Fruit fly (Drosophila melanogaster) whole organism, embryonic: ENCODE measurements around the gene CG43618.
A peak's percentile ranks its signal among the peaks of the same experiment; 100 is the strongest.

Experiments used
- Bgb ChIP-seq: fragments of 200-800 bp; sonication (Bioruptor generic); IDR thresholded peaks from 2 replicates; pipeline ENCODE4 v1.3.6; 2022; ENCODE audit warnings: missing biosample characterization, missing genetic modification characterization; ENCODE audit not compliant: partially characterized antibody
- CG10366 ChIP-seq: fragments of 200-800 bp; sonication (Bioruptor generic); IDR thresholded peaks from 2 replicates; pipeline ENCODE4 v1.3.6; 2022; ENCODE audit warnings: missing biosample characterization, missing genetic modification characterization
- CG11456 ChIP-seq: fragments of 200-800 bp; sonication (Bioruptor generic); IDR thresholded peaks from 3 replicates; pipeline ENCODE4 v1.3.6; 2022; ENCODE audit warnings: missing biosample characterization, missing genetic modification characterization
- CG12391 ChIP-seq: fragments of 200-800 bp; sonication (Bioruptor generic); optimal IDR thresholded peaks from 3 replicates; lab custom pipeline; 2018; ENCODE audit warnings: missing biosample characterization, mild to moderate bottlenecking, missing genetic modification characterization, moderate library complexity
- CG12942 ChIP-seq: fragments of 200-800 bp; sonication (Bioruptor generic); optimal IDR thresholded peaks from 3 replicates; lab custom pipeline; 2016; ENCODE audit warnings: missing biosample characterization, missing genetic modification characterization
- CG13424 ChIP-seq: fragments of 200-800 bp; sonication (Bioruptor generic); optimal IDR thresholded peaks from 2 replicates; lab custom pipeline; 2019; ENCODE audit warnings: missing biosample characterization, mild to moderate bottlenecking, missing genetic modification characterization, moderate library complexity
- CG15514 ChIP-seq: fragments of 200-800 bp; sonication (Bioruptor generic); optimal IDR thresholded peaks from 3 replicates; lab custom pipeline; 2017; ENCODE audit warnings: missing biosample characterization, missing genetic modification characterization, mild to moderate bottlenecking, moderate library complexity, missing genetic modification reagents
- CG1832 ChIP-seq: fragments of 200-800 bp; sonication (Bioruptor generic); optimal IDR thresholded peaks from 2 replicates; lab custom pipeline; 2017; ENCODE audit warnings: missing biosample characterization, mild to moderate bottlenecking, missing genetic modification characterization, inconsistent platforms
- CG18599 ChIP-seq: fragments of 200-800 bp; sonication (Bioruptor generic); optimal IDR thresholded peaks from 3 replicates; lab custom pipeline; 2017; ENCODE audit warnings: missing biosample characterization, missing genetic modification characterization, mild to moderate bottlenecking, moderate library complexity, missing genetic modification reagents
- CG2120 ChIP-seq: fragments of 200-800 bp; sonication (Bioruptor generic); optimal IDR thresholded peaks from 3 replicates; lab custom pipeline; 2016; ENCODE audit warnings: missing biosample characterization, missing genetic modification characterization
- CG30431 ChIP-seq: fragments of 200-800 bp; sonication (Bioruptor generic); optimal IDR thresholded peaks from 2 replicates; lab custom pipeline; 2017; ENCODE audit warnings: missing biosample characterization, missing genetic modification characterization
- CG32532 ChIP-seq: fragments of 200-800 bp; sonication (Bioruptor generic); IDR thresholded peaks from 2 replicates; pipeline ENCODE4 v1.3.6; 2022; ENCODE audit warnings: missing biosample characterization, missing genetic modification characterization
- CG32772 ChIP-seq: fragments of 200-800 bp; sonication (Bioruptor generic); IDR thresholded peaks from 2 replicates; pipeline ENCODE4 v1.3.6; 2022; ENCODE audit warnings: missing biosample characterization, missing genetic modification characterization
- CG33213 ChIP-seq: fragments of 200-800 bp; sonication (Bioruptor generic); optimal IDR thresholded peaks from 3 replicates; lab custom pipeline; 2016; ENCODE audit warnings: missing biosample characterization, missing genetic modification characterization
- CG5180 ChIP-seq: fragments of 200-800 bp; sonication (Bioruptor generic); optimal IDR thresholded peaks from 3 replicates; lab custom pipeline; 2017; ENCODE audit warnings: missing biosample characterization, missing genetic modification characterization, mild to moderate bottlenecking, moderate library complexity, missing genetic modification reagents
- CG5245 ChIP-seq: fragments of 200-800 bp; sonication (Bioruptor generic); optimal IDR thresholded peaks from 3 replicates; lab custom pipeline; 2016; ENCODE audit warnings: missing biosample characterization, missing genetic modification characterization
- CG7928 ChIP-seq: fragments of 200-800 bp; sonication (Bioruptor generic); optimal IDR thresholded peaks from 2 replicates; lab custom pipeline; 2017; ENCODE audit warnings: missing biosample characterization, mild to moderate bottlenecking, missing genetic modification characterization
- CG7963 ChIP-seq: fragments of 200-800 bp; sonication (Bioruptor generic); IDR thresholded peaks from 3 replicates; pipeline ENCODE4 v1.3.6; 2022; ENCODE audit warnings: missing biosample characterization, missing genetic modification characterization; ENCODE audit not compliant: partially characterized antibody
- CG9609 ChIP-seq: fragments of 200-800 bp; sonication (Bioruptor generic); optimal IDR thresholded peaks from 3 replicates; lab custom pipeline; 2016; ENCODE audit warnings: missing biosample characterization, missing genetic modification characterization
- CG9727 ChIP-seq: fragments of 200-800 bp; sonication (Bioruptor generic); optimal IDR thresholded peaks from 3 replicates; lab custom pipeline; 2017; ENCODE audit warnings: missing biosample characterization, mild to moderate bottlenecking, missing genetic modification characterization
- D19B ChIP-seq: fragments of 200-800 bp; sonication (Bioruptor generic); optimal IDR thresholded peaks from 2 replicates; lab custom pipeline; 2017; ENCODE audit warnings: missing biosample characterization, mild to moderate bottlenecking, missing genetic modification characterization
- Dll ChIP-seq: fragments of 200-800 bp; sonication (Bioruptor generic); IDR thresholded peaks from 4 replicates; pipeline ENCODE4 v1.3.6; 2022; ENCODE audit warnings: missing biosample characterization, missing genetic modification characterization; ENCODE audit not compliant: partially characterized antibody
- Eip74EF ChIP-seq, 2 experiments: fragments of 200-800 bp in 1 of 2; fragments of >200 bp in 1 of 2; sonication (Bioruptor generic) in 1 of 2; optimal IDR thresholded peaks; 2 replicates each; lab custom pipeline; 2017 to 2019; ENCODE audit warnings: missing biosample characterization in 2 of 2, missing genetic modification characterization in 2 of 2, mild to moderate bottlenecking in 1 of 2, moderate library complexity in 1 of 2
- HLH4C ChIP-seq: fragments of 200-800 bp; sonication (Bioruptor generic); IDR thresholded peaks from 3 replicates; pipeline ENCODE4 v1.3.6; 2022; ENCODE audit warnings: missing biosample characterization, missing genetic modification characterization; ENCODE audit not compliant: partially characterized antibody
- HmgD ChIP-seq: fragments of 200-800 bp; sonication (Bioruptor generic); optimal IDR thresholded peaks from 3 replicates; lab custom pipeline; 2016; ENCODE audit warnings: missing biosample characterization, missing genetic modification characterization
- Poxn ChIP-seq: fragments of 200-800 bp; sonication (Bioruptor generic); IDR thresholded peaks from 2 replicates; pipeline ENCODE4 v1.3.6; 2022; ENCODE audit warnings: missing biosample characterization, missing genetic modification characterization
- Sox100B ChIP-seq: fragments of 200-800 bp; sonication (Bioruptor generic); optimal IDR thresholded peaks from 3 replicates; lab custom pipeline; 2018; ENCODE audit warnings: missing biosample characterization, mild to moderate bottlenecking, missing genetic modification characterization
- Vsx1 ChIP-seq: fragments of 200-800 bp; sonication (Bioruptor generic); optimal IDR thresholded peaks from 2 replicates; lab custom pipeline; 2017; ENCODE audit warnings: missing biosample characterization, mild to moderate bottlenecking, missing genetic modification characterization, missing genetic modification reagents
- ash1 ChIP-seq: fragments of 200-800 bp; sonication (Bioruptor generic); optimal IDR thresholded peaks from 2 replicates; lab custom pipeline; 2018; ENCODE audit warnings: missing biosample characterization, mild to moderate bottlenecking, missing genetic modification characterization
- bsh ChIP-seq, 2 experiments: fragments of 200-800 bp; sonication (Bioruptor generic); optimal IDR thresholded peaks; 2 replicates each; lab custom pipeline; 2017 to 2018; ENCODE audit warnings: mild to moderate bottlenecking in 2 of 2, missing biosample characterization in 2 of 2, missing genetic modification characterization in 2 of 2, moderate library complexity in 1 of 2
- fru ChIP-seq: fragments of >200 bp; optimal IDR thresholded peaks from 2 replicates; lab custom pipeline; 2017
- h ChIP-seq: fragments of >200 bp; optimal IDR thresholded peaks from 2 replicates; lab custom pipeline; 2017
- ham ChIP-seq: fragments of 200-800 bp; sonication (Bioruptor generic); IDR thresholded peaks from 2 replicates; pipeline ENCODE4 v1.3.6; 2022; ENCODE audit warnings: missing biosample characterization, missing genetic modification characterization
- inv ChIP-seq: fragments of 200-800 bp; sonication (Bioruptor generic); IDR thresholded peaks from 2 replicates; pipeline ENCODE4 v1.3.6; 2022; ENCODE audit warnings: missing biosample characterization, missing genetic modification characterization; ENCODE audit not compliant: partially characterized antibody
- lab ChIP-seq: fragments of 200-800 bp; sonication (Bioruptor generic); optimal IDR thresholded peaks from 3 replicates; lab custom pipeline; 2017; ENCODE audit warnings: missing biosample characterization, missing genetic modification characterization, mild to moderate bottlenecking, moderate library complexity, missing genetic modification reagents
- lbe ChIP-seq: fragments of 200-800 bp; sonication (Bioruptor generic); optimal IDR thresholded peaks from 2 replicates; lab custom pipeline; 2016; ENCODE audit warnings: missing biosample characterization, mild to moderate bottlenecking, missing genetic modification characterization
- org-1 ChIP-seq: fragments of 200-800 bp; sonication (Bioruptor generic); optimal IDR thresholded peaks from 2 replicates; lab custom pipeline; 2017; ENCODE audit warnings: missing biosample characterization, missing genetic modification characterization
- ranshi ChIP-seq: fragments of 200-800 bp; sonication (Bioruptor generic); IDR thresholded peaks from 2 replicates; pipeline ENCODE4 v1.3.6; 2022; ENCODE audit warnings: missing biosample characterization, missing genetic modification characterization
- rib ChIP-seq: fragments of 200-800 bp; sonication (Bioruptor generic); IDR thresholded peaks from 2 replicates; pipeline ENCODE4 v1.3.6; 2022; ENCODE audit warnings: missing biosample characterization, missing genetic modification characterization
- row ChIP-seq: fragments of 200-800 bp; sonication (Bioruptor generic); IDR thresholded peaks from 3 replicates; pipeline ENCODE4 v1.3.6; 2022; ENCODE audit warnings: missing biosample characterization, missing genetic modification characterization
- scrt ChIP-seq: fragments of 200-800 bp; sonication (Bioruptor generic); optimal IDR thresholded peaks from 2 replicates; lab custom pipeline; 2018; ENCODE audit warnings: missing biosample characterization, mild to moderate bottlenecking, missing genetic modification characterization, moderate library complexity
- shn ChIP-seq: fragments of 200-800 bp; sonication (Bioruptor generic); optimal IDR thresholded peaks from 3 replicates; lab custom pipeline; 2016; ENCODE audit warnings: missing biosample characterization, missing genetic modification characterization
- sob ChIP-seq: fragments of 200-800 bp; sonication (Bioruptor generic); IDR thresholded peaks from 2 replicates; pipeline ENCODE4 v1.3.6; 2022; ENCODE audit warnings: missing biosample characterization, missing genetic modification characterization
- sr ChIP-seq: fragments of 200-800 bp; sonication (Bioruptor generic); IDR thresholded peaks from 3 replicates; pipeline ENCODE4 v1.3.6; 2022; ENCODE audit warnings: missing biosample characterization, missing genetic modification characterization
- ssp ChIP-seq: fragments of 200-800 bp; sonication (Bioruptor generic); IDR thresholded peaks from 2 replicates; pipeline ENCODE4 v1.3.6; 2022; ENCODE audit warnings: missing biosample characterization, missing genetic modification characterization
- stc ChIP-seq: fragments of 200-800 bp; sonication (Bioruptor generic); IDR thresholded peaks from 2 replicates; pipeline ENCODE4 v1.3.6; 2022; ENCODE audit warnings: missing biosample characterization, missing genetic modification characterization
- yki ChIP-seq: fragments of >200 bp; optimal IDR thresholded peaks from 3 replicates; lab custom pipeline; 2018
- zen2 ChIP-seq: fragments of 200-800 bp; sonication (Bioruptor generic); IDR thresholded peaks from 3 replicates; pipeline ENCODE4 v1.3.6; 2022; ENCODE audit warnings: missing biosample characterization, missing genetic modification characterization; ENCODE audit not compliant: partially characterized antibody
- zfh2 ChIP-seq: fragments of 200-800 bp; sonication (Bioruptor generic); optimal IDR thresholded peaks from 2 replicates; lab custom pipeline; 2016; ENCODE audit warnings: missing biosample characterization, missing genetic modification characterization

Gene CG43618

dm6 chr3R:7999530-8000116 is 49.3 kb upstream of the CG43618 start, which contains the start of gene PIG-H (continued):
- TF ChIP-seq CG15514 (GFP tag; lab: Kevin White, UChicago) (peak; percentile 5), CG18599 (GFP tag; lab: Kevin White, UChicago) (no peak), CG12942 (GFP tag; lab: Kevin White, UChicago) (no peak), CG10366 (no peak), CG13424 (tag; lab: Kevin White, UChicago) (peak; percentile 6), Vsx1 (GFP tag; lab: Kevin White, UChicago) (no peak), CG33213 (no peak), yki (lab: Kevin White, UChicago) (no peak), CG7963 (GFP tag; lab: Robert Waterston, UW) (no peak), CG32772 (GFP tag; lab: Robert Waterston, UW) (no peak), stc (GFP tag; lab: Robert Waterston, UW) (no peak), HLH4C (GFP tag; lab: Robert Waterston, UW) (no peak), Eip74EF (GFP tag; optimal IDR thresholded peaks at IDR 0.05; lab: Kevin White, UChicago) (no peak), CG5245 (no peak), HmgD (GFP tag; lab: Kevin White, UChicago) (no peak), Sox100B (GFP tag; lab: Kevin White, UChicago) (no peak), ash1 (GFP tag; lab: Kevin White, UChicago) (no peak), row (GFP tag; lab: Robert Waterston, UW) (peak; percentile 46; the same call in 1 of the 3 replicates), ssp (GFP tag; lab: Robert Waterston, UW) (peak; percentile 93), lab (GFP tag; lab: Kevin White, UChicago) (no peak), h (no peak)
- TF ChIP-seq, all 482 proteins: peak for 61

dm6 chr3R:8001074-8001669 is 47.8 kb upstream of the CG43618 start, which contains the start of the genes Kmn2 and CG2698:
TSS of gene Kmn2 (minus strand) at chr3R:8001309.
TSS of gene CG2698 (plus strand) at chr3R:8001562.
- TF ChIP-seq fru (lab: Kevin White, UChicago) (no peak), org-1 (peak; percentile 89), D19B (peak; percentile 85), CG7928 (GFP tag; lab: Kevin White, UChicago) (peak; percentile 86), CG9727 (GFP tag; lab: Kevin White, UChicago) (peak; percentile 96), sr (peak; percentile 75; the same call in 2 of the 3 replicates), scrt (GFP tag; lab: Kevin White, UChicago) (peak; percentile 88), CG5180 (GFP tag; lab: Kevin White, UChicago) (peak; percentile 78), ham (GFP tag; lab: Robert Waterston, UW) (peak; percentile 92), inv (peak; percentile 42; the same call in 1 of the 2 replicates), shn (peak; percentile 74), CG1832 (GFP tag; lab: Kevin White, UChicago) (no peak), CG12391 (tag; lab: Kevin White, UChicago) (peak; percentile 97), zen2 (GFP tag; lab: Robert Waterston, UW) (no peak; the same call in 2 of the 3 replicates), Poxn (peak; percentile 92), lbe (GFP tag; lab: Kevin White, UChicago) (peak; percentile 92), CG11456 (GFP tag; lab: Robert Waterston, UW) (peak; percentile 97), Dll (GFP tag; lab: Robert Waterston, UW) (peak; percentile 62; the same call in 2 of the 4 replicates), CG9609 (GFP tag; lab: Kevin White, UChicago) (peak; percentile 55), rib (GFP tag; lab: Robert Waterston, UW) (peak; percentile 98), sob (GFP tag; lab: Robert Waterston, UW) (peak; percentile 99), CG2120 (GFP tag; lab: Kevin White, UChicago) (peak; percentile 95), bsh (GFP tag; optimal IDR thresholded peaks at IDR 0.05; lab: Kevin White, UChicago) (peak; percentile 80 to 96), Bgb (GFP tag; lab: Robert Waterston, UW) (peak; percentile 53; the same call in 1 of the 2 replicates), CG32532 (GFP tag; lab: Robert Waterston, UW) (peak; percentile 98), ranshi (peak; percentile 97), CG30431 (GFP tag; lab: Kevin White, UChicago) (peak; percentile 91), zfh2 (GFP tag; lab: Kevin White, UChicago) (peak; percentile 88)
